Worm (Caenorhabditis elegans) whole organism, L1 larva: ENCODE measurements around the gene rps-8.

Experiments used
- C34B4.2 ChIP-seq: sonication (generic microtip); optimal IDR thresholded peaks from 2 replicates; lab custom pipeline; 2017; ENCODE audit warnings: mild to moderate bottlenecking, missing genetic modification characterization, missing compliant biosample characterization
- F16B12.6 ChIP-seq: fragments of 150-350 bp; optimal IDR thresholded peaks from 2 replicates; lab custom pipeline; 2014; ENCODE audit warnings: missing biosample characterization, missing genetic modification characterization
- Y116A8C.19 ChIP-seq: sonication (generic microtip); optimal IDR thresholded peaks from 2 replicates; lab custom pipeline; 2016; ENCODE audit warnings: missing compliant biosample characterization, missing genetic modification characterization, borderline replicate concordance
- aha-1 ChIP-seq: fragments of 150-350 bp; optimal IDR thresholded peaks from 2 replicates; lab custom pipeline; 2014; ENCODE audit warnings: missing biosample characterization, missing genetic modification characterization
- alr-1 ChIP-seq: fragments of 200-800 bp; sonication (Bioruptor generic); optimal IDR thresholded peaks from 2 replicates; lab custom pipeline; 2018; ENCODE audit warnings: borderline replicate concordance, mild to moderate bottlenecking, missing genetic modification characterization, missing compliant biosample characterization
- ama-1 ChIP-seq: fragments of 150-350 bp; optimal IDR thresholded peaks from 2 replicates; lab custom pipeline; 2014
- ceh-63 ChIP-seq: fragments of 200-800 bp; sonication (Bioruptor generic); optimal IDR thresholded peaks from 2 replicates; lab custom pipeline; 2018; ENCODE audit warnings: mild to moderate bottlenecking, missing genetic modification characterization, missing compliant biosample characterization
- ceh-8 ChIP-seq: fragments of 200-800 bp; sonication (Bioruptor generic); optimal IDR thresholded peaks from 2 replicates; lab custom pipeline; 2018; ENCODE audit warnings: mild to moderate bottlenecking, missing genetic modification characterization, moderate library complexity, missing compliant biosample characterization
- ces-1 ChIP-seq: fragments of 150-350 bp; optimal IDR thresholded peaks from 2 replicates; lab custom pipeline; 2014; ENCODE audit warnings: missing biosample characterization, missing genetic modification reagents, missing genetic modification characterization
- dpl-1 ChIP-seq, 3 experiments: fragments of 150-350 bp in 2 of 3; sonication (generic microtip) in 1 of 3; optimal IDR thresholded peaks; 2 replicates each; lab custom pipeline; 2014 to 2017; ENCODE audit warnings: missing biosample characterization in 3 of 3, missing genetic modification characterization in 3 of 3, missing genetic modification reagents in 3 of 3
- dsc-1 ChIP-seq: sonication (generic microtip); optimal IDR thresholded peaks from 2 replicates; lab custom pipeline; 2016; ENCODE audit warnings: mild to moderate bottlenecking, missing genetic modification characterization, missing compliant biosample characterization
- efl-1 ChIP-seq, 4 experiments: fragments of 150-350 bp; optimal IDR thresholded peaks in 3 of 4; peaks in 1 of 4; 1 replicate in 1 of 4; 2 replicates in 3 of 4; lab custom pipeline; 2014; ENCODE audit warnings: missing biosample characterization in 2 of 4, missing genetic modification characterization in 2 of 4, missing genetic modification reagents in 2 of 4
- egl-13 ChIP-seq: sonication (generic microtip); optimal IDR thresholded peaks from 2 replicates; lab custom pipeline; 2016; ENCODE audit warnings: missing genotype, missing genetic modification reagents, missing genetic modification characterization, missing compliant biosample characterization
- elt-2 ChIP-seq: sonication (generic microtip); optimal IDR thresholded peaks from 2 replicates; lab custom pipeline; 2016; ENCODE audit warnings: missing genetic modification characterization, mild to moderate bottlenecking, inconsistent platforms, missing compliant biosample characterization, missing genetic modification reagents
- elt-3 ChIP-seq, 6 experiments: fragments of 150-350 bp in 1 of 6; sonication (generic microtip); optimal IDR thresholded peaks; 2 replicates each; lab custom pipeline; 2017 to 2018; ENCODE audit warnings: missing biosample characterization in 6 of 6, missing genetic modification characterization in 6 of 6, inconsistent platforms in 1 of 6
- fkh-10 ChIP-seq: sonication (generic microtip); optimal IDR thresholded peaks from 2 replicates; lab custom pipeline; 2017; ENCODE audit warnings: missing biosample characterization, missing genetic modification reagents, missing genetic modification characterization
- fkh-4 ChIP-seq: sonication (generic microtip); optimal IDR thresholded peaks from 2 replicates; lab custom pipeline; 2016; ENCODE audit warnings: missing compliant biosample characterization, missing genetic modification characterization, borderline replicate concordance
- fkh-8 ChIP-seq: sonication (generic microtip); optimal IDR thresholded peaks from 2 replicates; lab custom pipeline; 2016; ENCODE audit warnings: mild to moderate bottlenecking, missing genetic modification characterization, missing compliant biosample characterization
- fos-1 ChIP-seq: fragments of 150-350 bp; optimal IDR thresholded peaks from 2 replicates; lab custom pipeline; 2014; ENCODE audit warnings: missing biosample characterization, missing genetic modification characterization
- grh-1 ChIP-seq: fragments of 200-800 bp; sonication (Bioruptor generic); IDR thresholded peaks from 2 replicates; pipeline ENCODE4 v1.3.6; 2022; ENCODE audit warnings: missing genetic modification reagents, missing genetic modification characterization, missing compliant biosample characterization
- hlh-17 ChIP-seq: fragments of 200-800 bp; sonication (Bioruptor generic); optimal IDR thresholded peaks from 2 replicates; lab custom pipeline; 2018; ENCODE audit warnings: missing genetic modification characterization, mild to moderate bottlenecking, missing compliant biosample characterization, moderate library complexity, borderline replicate concordance
- hpl-2 ChIP-seq: fragments of 150-350 bp; optimal IDR thresholded peaks from 2 replicates; lab custom pipeline; 2014; ENCODE audit warnings: missing biosample characterization, missing genetic modification reagents, missing genetic modification characterization
- irx-1 ChIP-seq: sonication (generic microtip); optimal IDR thresholded peaks from 2 replicates; lab custom pipeline; 2016; ENCODE audit warnings: missing genetic modification characterization, missing compliant biosample characterization
- isw-1 ChIP-seq: fragments of 200-800 bp; sonication (Bioruptor generic); IDR thresholded peaks from 2 replicates; pipeline ENCODE4 v1.3.6; 2022; ENCODE audit warnings: missing genetic modification characterization, missing compliant biosample characterization
- jun-1 ChIP-seq: fragments of 150-350 bp; optimal IDR thresholded peaks from 2 replicates; lab custom pipeline; 2014; ENCODE audit warnings: missing biosample characterization, missing genetic modification reagents, missing genetic modification characterization
- lin-15B ChIP-seq: fragments of 150-350 bp; sonication (generic microtip); optimal IDR thresholded peaks from 3 replicates; lab custom pipeline; 2014; ENCODE audit warnings: missing biosample characterization, missing genetic modification characterization
- lin-35 ChIP-seq, 2 experiments: fragments of 150-350 bp; optimal IDR thresholded peaks; 2 replicates each; lab custom pipeline; 2014; ENCODE audit warnings: missing biosample characterization in 2 of 2, missing genetic modification characterization in 2 of 2, missing genetic modification reagents in 2 of 2
- lin-39 ChIP-seq: fragments of 150-350 bp; optimal IDR thresholded peaks from 2 replicates; lab custom pipeline; 2014; ENCODE audit warnings: missing biosample characterization, missing genetic modification reagents, missing genetic modification characterization
- mef-2 ChIP-seq: fragments of 150-350 bp; optimal IDR thresholded peaks from 2 replicates; lab custom pipeline; 2014; ENCODE audit warnings: missing biosample characterization, missing genetic modification characterization
- nhr-11 ChIP-seq: fragments of 150-350 bp; optimal IDR thresholded peaks from 2 replicates; lab custom pipeline; 2014; ENCODE audit warnings: missing biosample characterization, missing genetic modification characterization
- nhr-12 ChIP-seq: sonication (generic microtip); optimal IDR thresholded peaks from 2 replicates; lab custom pipeline; 2017; ENCODE audit warnings: missing biosample characterization, missing genetic modification characterization
- nhr-19 ChIP-seq: fragments of 200-800 bp; sonication (Bioruptor generic); conservative IDR thresholded peaks from 2 replicates; pipeline ENCODE4 v1.3.6; 2022; ENCODE audit warnings: missing genetic modification characterization, missing compliant biosample characterization
- nhr-20 ChIP-seq: sonication (generic microtip); optimal IDR thresholded peaks from 2 replicates; lab custom pipeline; 2016; ENCODE audit warnings: mild to moderate bottlenecking, missing genetic modification characterization, missing compliant biosample characterization
- nhr-237 ChIP-seq: fragments of 150-350 bp; optimal IDR thresholded peaks from 2 replicates; lab custom pipeline; 2014; ENCODE audit warnings: missing biosample characterization, missing genetic modification characterization
- nhr-28 ChIP-seq: fragments of 150-350 bp; optimal IDR thresholded peaks from 2 replicates; lab custom pipeline; 2014; ENCODE audit warnings: missing biosample characterization, missing genetic modification characterization
- nhr-71 ChIP-seq: sonication (generic microtip); optimal IDR thresholded peaks from 2 replicates; lab custom pipeline; 2016; ENCODE audit warnings: mild to moderate bottlenecking, missing genetic modification characterization, moderate library complexity, missing compliant biosample characterization
- nhr-76 ChIP-seq: sonication (generic microtip); optimal IDR thresholded peaks from 2 replicates; lab custom pipeline; 2017; ENCODE audit warnings: missing biosample characterization, missing genetic modification characterization
- nhr-77 ChIP-seq: fragments of 150-350 bp; optimal IDR thresholded peaks from 2 replicates; lab custom pipeline; 2014; ENCODE audit warnings: missing biosample characterization, missing genetic modification characterization
- nhr-84 ChIP-seq: sonication (generic microtip); optimal IDR thresholded peaks from 2 replicates; lab custom pipeline; 2017; ENCODE audit warnings: missing biosample characterization, missing genetic modification characterization
- nhr-85 ChIP-seq: sonication (generic microtip); peaks from one replicate; lab custom pipeline; 2016; ENCODE audit warnings: missing genetic modification characterization, inconsistent platforms, missing compliant biosample characterization
- nhr-90 ChIP-seq: sonication (generic microtip); optimal IDR thresholded peaks from 2 replicates; lab custom pipeline; 2016; ENCODE audit warnings: mild to moderate bottlenecking, missing genetic modification characterization, missing compliant biosample characterization; ENCODE audit not compliant: poor library complexity
- pqm-1 ChIP-seq: sonication (generic microtip); optimal IDR thresholded peaks from 3 replicates; lab custom pipeline; 2017; ENCODE audit warnings: missing biosample characterization, missing genetic modification characterization
- rnt-1 ChIP-seq: sonication (generic microtip); optimal IDR thresholded peaks from 2 replicates; lab custom pipeline; 2016; ENCODE audit warnings: mild to moderate bottlenecking, missing genetic modification characterization, moderate library complexity, missing compliant biosample characterization
- skn-1 ChIP-seq: fragments of 150-350 bp; optimal IDR thresholded peaks from 2 replicates; lab custom pipeline; 2014; ENCODE audit warnings: missing biosample characterization, missing genetic modification characterization
- snpc-4 ChIP-seq: fragments of 150-350 bp; optimal IDR thresholded peaks from 2 replicates; lab custom pipeline; 2014; ENCODE audit warnings: missing biosample characterization, missing genetic modification characterization
- sox-4 ChIP-seq: sonication (generic microtip); optimal IDR thresholded peaks from 2 replicates; lab custom pipeline; 2016; ENCODE audit warnings: missing genetic modification characterization, missing compliant biosample characterization
- swsn-7 ChIP-seq: sonication (generic microtip); optimal IDR thresholded peaks from 2 replicates; lab custom pipeline; 2016; ENCODE audit warnings: missing genetic modification characterization, missing compliant biosample characterization
- unc-30 ChIP-seq: sonication (generic microtip); optimal IDR thresholded peaks from 2 replicates; lab custom pipeline; 2017; ENCODE audit warnings: missing biosample characterization, missing genetic modification characterization
- unc-62 ChIP-seq: fragments of 150-350 bp; optimal IDR thresholded peaks from 2 replicates; lab custom pipeline; 2014; ENCODE audit warnings: missing biosample characterization, missing genetic modification reagents, missing genetic modification characterization
- unc-86 ChIP-seq: sonication (generic microtip); optimal IDR thresholded peaks from 2 replicates; lab custom pipeline; 2016; ENCODE audit warnings: missing genetic modification characterization, missing compliant biosample characterization
- unc-98 ChIP-seq: fragments of 200-800 bp; sonication (Bioruptor generic); IDR thresholded peaks from 2 replicates; pipeline ENCODE4 v1.3.6; 2022; ENCODE audit warnings: missing genetic modification characterization, missing compliant biosample characterization
- zip-4 ChIP-seq: fragments of 200-800 bp; sonication (Bioruptor generic); optimal IDR thresholded peaks from 2 replicates; lab custom pipeline; 2018; ENCODE audit warnings: mild to moderate bottlenecking, missing genetic modification characterization, moderate library complexity, missing compliant biosample characterization

Gene rps-8

ce11 chrIV:7319931-7320435 lies 6.3 kb upstream of the rps-8 start (continued):
- TF ChIP-seq ceh-63 (GFP tag; lab: Kevin White, UChicago) (no peak), grh-1 (GFP tag; lab: Robert Waterston, UW) (peak; percentile 53; the same call in 1 of the 2 replicates), unc-30 (no peak), nhr-11 (tag; lab: Kevin White, UChicago) (peak; percentile 71), elt-2 (peak; percentile 33), hlh-17 (no peak), sox-4 (tag; lab: Kevin White, UChicago) (peak; percentile 40), ama-1 (lab: Kevin White, UChicago) (no peak), fkh-8 (tag; lab: Kevin White, UChicago) (peak; percentile 88), fkh-10 (peak; percentile 49), lin-35 (GFP tag; optimal IDR thresholded peaks at IDR 0.05; lab: Kevin White, UChicago) (peak; percentile 48 to 59), unc-98 (GFP tag; lab: Robert Waterston, UW) (no peak), nhr-77 (peak; percentile 72), mef-2 (tag; lab: Kevin White, UChicago) (peak; percentile 16), pqm-1 (tag; lab: Kevin White, UChicago) (no peak), F16B12.6 (tag; lab: Kevin White, UChicago) (no peak), elt-3 (tag; optimal IDR thresholded peaks at IDR 0.05; lab: Kevin White, UChicago) (peak in 2 of 6 experiments; percentile 30 to 61), irx-1 (tag; lab: Kevin White, UChicago) (peak; percentile 53), egl-13 (tag; lab: Kevin White, UChicago) (peak; percentile 59), ces-1 (no peak), unc-86 (tag; lab: Kevin White, UChicago) (peak; percentile 85), dpl-1 (GFP tag; optimal IDR thresholded peaks at IDR 0.05; lab: Kevin White, UChicago) (peak in 2 of 3 experiments; percentile 50 to 60), efl-1 (optimal IDR thresholded peaks at IDR 0.05; lab: Kevin White, UChicago) (peak; percentile 69 to 80), efl-1 (GFP tag; optimal IDR thresholded peaks at IDR 0.05 in 1 of 2; lab: Kevin White, UChicago) (peak; percentile 18 to 92), nhr-90 (tag; lab: Kevin White, UChicago) (peak; percentile 67), lin-39 (tag; lab: Kevin White, UChicago) (peak; percentile 47), nhr-20 (peak; percentile 86), rnt-1 (tag; lab: Kevin White, UChicago) (peak; percentile 67), isw-1 (GFP tag; lab: Robert Waterston, UW) (peak; percentile 66), fos-1 (peak; percentile 15), swsn-7 (tag; lab: Kevin White, UChicago) (peak; percentile 87), hpl-2 (GFP tag; lab: Kevin White, UChicago) (no peak), nhr-85 (tag; lab: Kevin White, UChicago) (peak; percentile 90), lin-15B (tag; lab: Kevin White, UChicago) (no peak), ceh-8 (GFP tag; lab: Kevin White, UChicago) (peak; percentile 50), C34B4.2 (tag; lab: Kevin White, UChicago) (no peak), nhr-76 (no peak), jun-1 (tag; lab: Kevin White, UChicago) (peak; percentile 80), snpc-4 (tag; lab: Kevin White, UChicago) (peak; percentile 81), dsc-1 (peak; percentile 88), unc-62 (GFP tag; lab: Kevin White, UChicago) (no peak), nhr-19 (GFP tag; lab: Robert Waterston, UW) (peak; percentile 80), nhr-237 (tag; lab: Kevin White, UChicago) (no peak), nhr-28 (no peak), nhr-12 (tag; lab: Kevin White, UChicago) (no peak), nhr-71 (tag; lab: Kevin White, UChicago) (peak; percentile 95), aha-1 (tag; lab: Kevin White, UChicago) (peak; percentile 32), Y116A8C.19 (tag; lab: Kevin White, UChicago) (no peak), zip-4 (GFP tag; lab: Kevin White, UChicago) (no peak), nhr-84 (tag; lab: Kevin White, UChicago) (no peak), fkh-4 (tag; lab: Kevin White, UChicago) (peak; percentile 54), skn-1 (peak; percentile 69), alr-1 (no peak)
